Worm (Caenorhabditis elegans) whole organism, L2 larva: ENCODE results near the gene srj-11.

Experiments used
- ZK546.5 ChIP-seq: sonication (generic microtip); optimal IDR thresholded peaks from 2 replicates; lab custom pipeline; 2017; ENCODE audit warnings: missing biosample characterization, missing genetic modification characterization
- alr-1 ChIP-seq: fragments of 150-350 bp; optimal IDR thresholded peaks from 2 replicates; lab custom pipeline; 2014; ENCODE audit warnings: missing biosample characterization, missing genetic modification characterization
- ama-1 ChIP-seq: fragments of 150-350 bp; optimal IDR thresholded peaks from 2 replicates; lab custom pipeline; 2018; ENCODE audit warnings: inconsistent platforms
- mab-5 ChIP-seq: fragments of 150-350 bp; optimal IDR thresholded peaks from 2 replicates; lab custom pipeline; 2014; ENCODE audit warnings: missing biosample characterization, missing genetic modification characterization
- mdl-1 ChIP-seq, 2 experiments: fragments of 150-350 bp in 1 of 2; sonication (generic microtip) in 1 of 2; optimal IDR thresholded peaks; 2 replicates each; lab custom pipeline; 2017; ENCODE audit warnings: missing biosample characterization in 2 of 2, missing genetic modification characterization in 2 of 2
- nhr-237 ChIP-seq: fragments of 150-350 bp; optimal IDR thresholded peaks from 2 replicates; lab custom pipeline; 2014; ENCODE audit warnings: missing biosample characterization, missing genetic modification characterization
- nhr-77 ChIP-seq: fragments of 150-350 bp; optimal IDR thresholded peaks from 2 replicates; lab custom pipeline; 2014; ENCODE audit warnings: missing biosample characterization, missing genetic modification characterization
- skn-1 ChIP-seq: sonication (generic microtip); optimal IDR thresholded peaks from 2 replicates; lab custom pipeline; 2017; ENCODE audit warnings: missing biosample characterization, missing genetic modification characterization
- snpc-4 ChIP-seq: fragments of 150-350 bp; optimal IDR thresholded peaks from 2 replicates; lab custom pipeline; 2014; ENCODE audit warnings: missing biosample characterization, missing genetic modification characterization
- unc-39 ChIP-seq: fragments of 150-350 bp; optimal IDR thresholded peaks from 2 replicates; lab custom pipeline; 2014; ENCODE audit warnings: missing biosample characterization, missing genetic modification characterization
- unc-62 ChIP-seq: fragments of 150-350 bp; optimal IDR thresholded peaks from 2 replicates; lab custom pipeline; 2014; ENCODE audit warnings: missing biosample characterization, missing genetic modification reagents, missing genetic modification characterization
- zag-1 ChIP-seq: fragments of 150-350 bp; optimal IDR thresholded peaks from 2 replicates; lab custom pipeline; 2014; ENCODE audit warnings: missing biosample characterization, missing genetic modification characterization
- ztf-11 ChIP-seq: sonication (generic microtip); optimal IDR thresholded peaks from 2 replicates; lab custom pipeline; 2017; ENCODE audit warnings: missing biosample characterization, missing genetic modification characterization

DNA sequence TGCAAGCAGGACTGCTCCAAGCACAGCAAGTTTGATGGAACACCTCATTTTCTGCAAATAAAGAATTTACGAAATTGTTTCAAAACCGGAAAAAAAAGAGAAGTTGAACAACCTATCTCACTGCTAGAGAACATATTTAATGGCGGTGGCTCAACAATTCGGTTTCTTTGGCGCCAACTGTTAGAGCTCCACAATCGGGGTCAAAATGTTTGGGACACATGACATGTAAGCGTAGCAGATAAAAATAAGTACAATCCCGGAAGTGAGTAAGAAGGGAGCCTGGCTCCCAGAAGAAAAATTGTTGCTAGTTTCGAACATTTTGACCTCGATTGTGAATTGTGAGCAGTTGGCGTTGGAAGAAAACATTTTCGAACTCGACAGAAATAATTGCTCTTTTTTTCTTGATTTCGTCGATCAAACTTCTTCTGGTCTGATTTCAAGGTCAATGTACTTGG is 18.0 kb downstream of the srj-11 start, which contains the start of gene T28A11.16:
- no peak for TF ChIP-seq ZK546.5 (tag; lab: Kevin White, UChicago)
- no peak for TF ChIP-seq alr-1 (tag; lab: Kevin White, UChicago)
- TF ChIP-seq ztf-11 (tag; lab: Kevin White, UChicago) = no peak
- no peak for TF ChIP-seq nhr-77 (tag; lab: Kevin White, UChicago)
- TF ChIP-seq ama-1 = no peak
- no peak for TF ChIP-seq mdl-1 (tag; optimal IDR thresholded peaks at IDR 0.05; lab: Kevin White, UChicago)
- TF ChIP-seq snpc-4 (tag; lab: Kevin White, UChicago) = no peak
- no peak for TF ChIP-seq zag-1 (tag; lab: Kevin White, UChicago)
- no peak for TF ChIP-seq skn-1 (tag; lab: Kevin White, UChicago)
- TF ChIP-seq unc-39 (tag; lab: Kevin White, UChicago) = no peak
- TF ChIP-seq nhr-237 (tag; lab: Kevin White, UChicago) = no peak
- no peak for TF ChIP-seq mab-5
- TF ChIP-seq unc-62 (GFP tag; lab: Kevin White, UChicago) = no peak
